Worm (Caenorhabditis elegans): ENCODE measurements around the gene orc-1.

ce11 chrIII:10608161-10608560, 34.8 kb upstream of the orc-1 start:
- TF ChIP-seq snpc-4 (tag; optimal IDR thresholded peaks at IDR 0.05) (no peak), ceh-28 (tag; optimal IDR thresholded peaks at IDR 0.05) (no peak), pha-4 (tag; optimal IDR thresholded peaks at IDR 0.05) (no peak), ama-1 (optimal IDR thresholded peaks at IDR 0.05) (no peak), nhr-237 (tag; optimal IDR thresholded peaks at IDR 0.05) (no peak), unc-39 (tag; optimal IDR thresholded peaks at IDR 0.05) (no peak)
